Fruit fly (Drosophila melanogaster) whole organism, embryonic: ENCODE data around the gene CG10347.

Experiments used
- Adf1 ChIP-seq: fragments of 200-800 bp; sonication (Bioruptor generic); IDR thresholded peaks from 2 replicates; pipeline ENCODE4 v1.3.6; 2022; ENCODE audit warnings: missing biosample characterization, missing genetic modification characterization
- BtbVII ChIP-seq: fragments of 200-800 bp; sonication (Bioruptor generic); optimal IDR thresholded peaks from 3 replicates; lab custom pipeline; 2017; ENCODE audit warnings: missing biosample characterization, mild to moderate bottlenecking, missing genetic modification characterization
- CG10979 ChIP-seq: fragments of 200-800 bp; sonication (Bioruptor generic); optimal IDR thresholded peaks from 2 replicates; lab custom pipeline; 2018; ENCODE audit warnings: missing biosample characterization, mild to moderate bottlenecking, missing genetic modification characterization, moderate library complexity
- CG11085 ChIP-seq: fragments of 200-800 bp; sonication (Bioruptor generic); IDR thresholded peaks from 2 replicates; pipeline ENCODE4 v1.3.6; 2022; ENCODE audit warnings: missing biosample characterization, missing genetic modification characterization
- CG12071 ChIP-seq: fragments of 200-800 bp; sonication (Bioruptor generic); optimal IDR thresholded peaks from 3 replicates; lab custom pipeline; 2018; ENCODE audit warnings: missing biosample characterization, mild to moderate bottlenecking, missing genetic modification characterization
- CG14050 ChIP-seq: fragments of 200-800 bp; sonication (Bioruptor generic); IDR thresholded peaks from 3 replicates; pipeline ENCODE4 v1.3.6; 2022; ENCODE audit warnings: missing biosample characterization, missing genetic modification characterization
- CG14441 ChIP-seq: fragments of 200-800 bp; sonication (Bioruptor generic); IDR thresholded peaks from 2 replicates; pipeline ENCODE4 v1.3.6; 2022; ENCODE audit warnings: missing biosample characterization, missing genetic modification characterization
- CG14965 ChIP-seq: fragments of 200-800 bp; sonication (Bioruptor generic); optimal IDR thresholded peaks from 2 replicates; lab custom pipeline; 2016; ENCODE audit warnings: missing biosample characterization, missing genetic modification characterization, borderline replicate concordance
- CG1603 ChIP-seq: fragments of 200-800 bp; sonication (Bioruptor generic); optimal IDR thresholded peaks from 2 replicates; lab custom pipeline; 2019; ENCODE audit warnings: missing biosample characterization, mild to moderate bottlenecking, missing genetic modification characterization, moderate library complexity
- CG16815 ChIP-seq: fragments of 200-800 bp; sonication (Bioruptor generic); optimal IDR thresholded peaks from 3 replicates; lab custom pipeline; 2017; ENCODE audit warnings: missing biosample characterization, mild to moderate bottlenecking, missing genetic modification characterization
- CG17802 ChIP-seq: fragments of 200-800 bp; sonication (Bioruptor generic); optimal IDR thresholded peaks from 2 replicates; lab custom pipeline; 2018; ENCODE audit warnings: missing biosample characterization, mild to moderate bottlenecking, missing genetic modification characterization, moderate library complexity
- CG18011 ChIP-seq: fragments of 200-800 bp; sonication (Bioruptor generic); optimal IDR thresholded peaks from 2 replicates; lab custom pipeline; 2017; ENCODE audit warnings: missing biosample characterization, missing genetic modification characterization, mild to moderate bottlenecking, moderate library complexity, missing genotype
- CG18262 ChIP-seq: fragments of 200-800 bp; optimal IDR thresholded peaks from 3 replicates; lab custom pipeline; 2019; ENCODE audit warnings: missing biosample characterization, mild to moderate bottlenecking, missing genetic modification characterization, moderate library complexity
- CG30020 ChIP-seq: fragments of 200-800 bp; optimal IDR thresholded peaks from 2 replicates; lab custom pipeline; 2019; ENCODE audit warnings: missing biosample characterization, mild to moderate bottlenecking, missing genetic modification characterization, moderate library complexity
- CG32772 ChIP-seq: fragments of 200-800 bp; sonication (Bioruptor generic); IDR thresholded peaks from 2 replicates; pipeline ENCODE4 v1.3.6; 2022; ENCODE audit warnings: missing biosample characterization, missing genetic modification characterization
- CG3281 ChIP-seq: fragments of 200-800 bp; sonication (Bioruptor generic); optimal IDR thresholded peaks from 3 replicates; lab custom pipeline; 2017; ENCODE audit warnings: missing biosample characterization, mild to moderate bottlenecking, missing genetic modification characterization
- CG34376 ChIP-seq: fragments of 200-800 bp; sonication (Bioruptor generic); optimal IDR thresholded peaks from 2 replicates; lab custom pipeline; 2018; ENCODE audit warnings: missing biosample characterization, mild to moderate bottlenecking, missing genetic modification characterization
- CG3726 ChIP-seq: fragments of 200-800 bp; sonication (Bioruptor generic); IDR thresholded peaks from 3 replicates; pipeline ENCODE4, ENCODE4 v1.3.6; 2022; ENCODE audit warnings: missing biosample characterization, missing genetic modification characterization
- CG4404 ChIP-seq: fragments of 200-800 bp; sonication (Bioruptor generic); IDR thresholded peaks from 2 replicates; pipeline ENCODE4 v1.3.6; 2022; ENCODE audit warnings: missing biosample characterization, missing genetic modification characterization
- CG4854 ChIP-seq: fragments of 200-800 bp; sonication (Bioruptor generic); optimal IDR thresholded peaks from 2 replicates; lab custom pipeline; 2016; ENCODE audit warnings: missing biosample characterization, missing genetic modification characterization, inconsistent platforms
- CG6254 ChIP-seq: fragments of 200-800 bp; sonication (Bioruptor generic); optimal IDR thresholded peaks from 3 replicates; lab custom pipeline; 2017; ENCODE audit warnings: mild to moderate bottlenecking, missing biosample characterization, missing genetic modification reagents, missing genetic modification characterization
- CG6683 ChIP-seq: fragments of 200-800 bp; sonication (Bioruptor generic); optimal IDR thresholded peaks from 2 replicates; lab custom pipeline; 2017; ENCODE audit warnings: missing biosample characterization, mild to moderate bottlenecking, missing genetic modification characterization, missing genetic modification reagents
- CG6813 ChIP-seq: fragments of 200-800 bp; sonication (Bioruptor generic); optimal IDR thresholded peaks from 2 replicates; lab custom pipeline; 2017; ENCODE audit warnings: missing biosample characterization, missing genetic modification characterization, mild to moderate bottlenecking, moderate library complexity, missing genetic modification reagents
- CG7987 ChIP-seq: fragments of 200-800 bp; sonication (Bioruptor generic); optimal IDR thresholded peaks from 2 replicates; lab custom pipeline; 2018; ENCODE audit warnings: missing biosample characterization, mild to moderate bottlenecking, missing genetic modification characterization, moderate library complexity
- CG8924 ChIP-seq: fragments of 200-800 bp; optimal IDR thresholded peaks from 3 replicates; lab custom pipeline; 2019; ENCODE audit warnings: missing biosample characterization, mild to moderate bottlenecking, missing genetic modification characterization, moderate library complexity
- CG9609 ChIP-seq: fragments of 200-800 bp; sonication (Bioruptor generic); optimal IDR thresholded peaks from 3 replicates; lab custom pipeline; 2016; ENCODE audit warnings: missing biosample characterization, missing genetic modification characterization
- CTCF ChIP-seq: fragments of 200-800 bp; sonication (Bioruptor generic); optimal IDR thresholded peaks from 2 replicates; lab custom pipeline; 2017; ENCODE audit warnings: missing biosample characterization, mild to moderate bottlenecking, missing genetic modification characterization, moderate library complexity
- CrebB ChIP-seq: fragments of 200-800 bp; sonication (Bioruptor generic); optimal IDR thresholded peaks from 3 replicates; lab custom pipeline; 2018; ENCODE audit warnings: missing biosample characterization, mild to moderate bottlenecking, missing genetic modification characterization
- D19B ChIP-seq: fragments of 200-800 bp; sonication (Bioruptor generic); optimal IDR thresholded peaks from 2 replicates; lab custom pipeline; 2017; ENCODE audit warnings: missing biosample characterization, mild to moderate bottlenecking, missing genetic modification characterization
- Gsc ChIP-seq: fragments of 200-800 bp; sonication (Bioruptor generic); IDR thresholded peaks from 2 replicates; pipeline ENCODE4 v1.3.6; 2022; ENCODE audit warnings: missing biosample characterization, missing genetic modification characterization
- Hr51 ChIP-seq, 2 experiments: fragments of 200-800 bp; sonication (Bioruptor generic); optimal IDR thresholded peaks; 2 replicates in 1 of 2; 3 replicates in 1 of 2; lab custom pipeline; 2016 to 2018; ENCODE audit warnings: missing biosample characterization in 2 of 2, missing genetic modification characterization in 2 of 2, mild to moderate bottlenecking in 1 of 2, moderate library complexity in 1 of 2
- Lhr ChIP-seq: fragments of 200-800 bp; sonication (Bioruptor generic); optimal IDR thresholded peaks from 3 replicates; lab custom pipeline; 2017; ENCODE audit warnings: mild to moderate bottlenecking, missing biosample characterization, missing genetic modification reagents, missing genetic modification characterization
- MESR4 ChIP-seq: fragments of 200-800 bp; sonication (Bioruptor generic); optimal IDR thresholded peaks from 2 replicates; lab custom pipeline; 2018; ENCODE audit warnings: missing biosample characterization, mild to moderate bottlenecking, missing genetic modification characterization, moderate library complexity
- Poxn ChIP-seq: fragments of 200-800 bp; sonication (Bioruptor generic); IDR thresholded peaks from 2 replicates; pipeline ENCODE4 v1.3.6; 2022; ENCODE audit warnings: missing biosample characterization, missing genetic modification characterization
- Sry-δ ChIP-seq: fragments of 200-800 bp; sonication (Bioruptor generic); optimal IDR thresholded peaks from 2 replicates; lab custom pipeline; 2016; ENCODE audit warnings: missing biosample characterization, missing genetic modification characterization
- Ssrp ChIP-seq: fragments of 200-800 bp; sonication (Bioruptor generic); optimal IDR thresholded peaks from 2 replicates; lab custom pipeline; 2018; ENCODE audit warnings: missing biosample characterization, mild to moderate bottlenecking, missing genetic modification characterization, moderate library complexity
- Vsx1 ChIP-seq: fragments of 200-800 bp; sonication (Bioruptor generic); optimal IDR thresholded peaks from 2 replicates; lab custom pipeline; 2017; ENCODE audit warnings: missing biosample characterization, mild to moderate bottlenecking, missing genetic modification characterization, missing genetic modification reagents
- YL-1 ChIP-seq: fragments of 200-800 bp; sonication (Bioruptor generic); optimal IDR thresholded peaks from 3 replicates; lab custom pipeline; 2017; ENCODE audit warnings: missing biosample characterization, mild to moderate bottlenecking, missing genetic modification characterization
- ash1 ChIP-seq: fragments of 200-800 bp; sonication (Bioruptor generic); optimal IDR thresholded peaks from 2 replicates; lab custom pipeline; 2018; ENCODE audit warnings: missing biosample characterization, mild to moderate bottlenecking, missing genetic modification characterization
- ato ChIP-seq: fragments of 200-800 bp; sonication (Bioruptor generic); IDR thresholded peaks from 2 replicates; pipeline ENCODE4 v1.3.6; 2022; ENCODE audit warnings: missing biosample characterization, missing genetic modification characterization; ENCODE audit not compliant: partially characterized antibody
- chif ChIP-seq, 2 experiments: fragments of 200-800 bp; sonication (Bioruptor generic); optimal IDR thresholded peaks; 3 replicates each; lab custom pipeline; 2016; ENCODE audit warnings: missing biosample characterization in 2 of 2, missing genetic modification characterization in 2 of 2
- dmrt99B ChIP-seq: fragments of 200-800 bp; sonication (Bioruptor generic); optimal IDR thresholded peaks from 2 replicates; lab custom pipeline; 2018; ENCODE audit warnings: missing biosample characterization, mild to moderate bottlenecking, missing genetic modification characterization, moderate library complexity
- gcm ChIP-seq: fragments of 200-800 bp; sonication (Bioruptor generic); optimal IDR thresholded peaks from 2 replicates; lab custom pipeline; 2019; ENCODE audit warnings: missing biosample characterization, mild to moderate bottlenecking, missing genetic modification characterization, moderate library complexity
- hb ChIP-seq: fragments of 200-800 bp; sonication (Bioruptor generic); IDR thresholded peaks from 3 replicates; pipeline ENCODE4 v1.3.6; 2022; ENCODE audit warnings: missing biosample characterization, missing genetic modification characterization; ENCODE audit not compliant: partially characterized antibody
- nmo ChIP-seq: fragments of 200-800 bp; sonication (Bioruptor generic); optimal IDR thresholded peaks from 2 replicates; lab custom pipeline; 2018; ENCODE audit warnings: missing biosample characterization, mild to moderate bottlenecking, missing genetic modification characterization, moderate library complexity
- pzg ChIP-seq: fragments of 200-800 bp; sonication (Bioruptor generic); optimal IDR thresholded peaks from 3 replicates; lab custom pipeline; 2018; ENCODE audit warnings: missing biosample characterization, mild to moderate bottlenecking, missing genetic modification characterization, moderate library complexity
- sim ChIP-seq: fragments of 200-800 bp; sonication (Bioruptor generic); IDR thresholded peaks from 2 replicates; pipeline ENCODE4 v1.3.6; 2022; ENCODE audit warnings: missing biosample characterization, missing genetic modification characterization
- slou ChIP-seq: fragments of 200-800 bp; sonication (Bioruptor generic); optimal IDR thresholded peaks from 3 replicates; lab custom pipeline; 2016; ENCODE audit warnings: missing biosample characterization, missing genetic modification characterization
- so ChIP-seq: fragments of 200-800 bp; sonication (Bioruptor generic); IDR thresholded peaks from 3 replicates; pipeline ENCODE4 v1.3.6; 2022; ENCODE audit warnings: missing biosample characterization, missing genetic modification characterization
- sr ChIP-seq: fragments of 200-800 bp; sonication (Bioruptor generic); IDR thresholded peaks from 3 replicates; pipeline ENCODE4 v1.3.6; 2022; ENCODE audit warnings: missing biosample characterization, missing genetic modification characterization
- tio ChIP-seq: fragments of 200-800 bp; sonication (Bioruptor generic); optimal IDR thresholded peaks from 2 replicates; lab custom pipeline; 2017; ENCODE audit warnings: missing biosample characterization, missing genetic modification characterization, inconsistent platforms

Gene CG10347

DNA sequence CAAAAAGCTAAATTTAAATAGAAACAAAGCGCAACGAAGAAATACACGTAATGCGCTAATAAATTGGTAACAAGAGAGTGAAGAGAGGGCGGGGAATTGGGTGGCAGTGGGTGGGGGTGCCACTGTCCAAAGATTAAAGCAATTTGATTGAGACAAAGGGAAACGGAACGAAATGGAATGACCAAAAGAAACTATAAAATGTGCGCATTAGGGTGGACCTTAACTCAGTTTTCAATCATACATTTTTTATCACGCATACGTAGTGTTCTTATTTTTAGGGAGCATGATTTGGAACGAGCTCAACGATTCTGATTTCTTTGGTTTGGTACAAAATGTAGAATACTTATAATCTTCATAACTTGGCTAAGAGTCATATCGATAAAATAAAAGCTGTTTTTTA lies 32.8 kb downstream of the CG10347 start (continued):
- TF ChIP-seq tio (GFP tag; lab: Kevin White, UChicago) (no peak), CrebB (tag; lab: Kevin White, UChicago) (no peak), CG6254 (GFP tag; lab: Kevin White, UChicago) (no peak), D19B (GFP tag; lab: Kevin White, UChicago) (no peak), CG6683 (GFP tag; lab: Kevin White, UChicago) (no peak), CTCF (GFP tag; lab: Kevin White, UChicago) (no peak), YL-1 (GFP tag; lab: Kevin White, UChicago) (no peak), CG8924 (no peak), CG34376 (GFP tag; lab: Kevin White, UChicago) (no peak), pzg (GFP tag; lab: Kevin White, UChicago) (no peak), CG4404 (GFP tag; lab: Robert Waterston, UW) (no peak), nmo (GFP tag; lab: Kevin White, UChicago) (no peak), CG3281 (GFP tag; lab: Kevin White, UChicago) (peak; percentile 24), sr (no peak), Adf1 (GFP tag; lab: Robert Waterston, UW) (no peak), hb (GFP tag; lab: Robert Waterston, UW) (no peak), CG14965 (GFP tag; lab: Kevin White, UChicago) (no peak), CG9609 (GFP tag; lab: Kevin White, UChicago) (no peak), CG30020 (tag; lab: Kevin White, UChicago) (no peak), CG18262 (peak; percentile 10), dmrt99B (tag; lab: Kevin White, UChicago) (peak; percentile 21), CG6813 (GFP tag; lab: Kevin White, UChicago) (no peak), Ssrp (tag; lab: Kevin White, UChicago) (no peak), CG32772 (GFP tag; lab: Robert Waterston, UW) (no peak), chif (GFP tag; optimal IDR thresholded peaks at IDR 0.05; lab: Kevin White, UChicago) (no peak), so (0 out of 3 replicates have a peak, but pooled peaks have one; percentile 7), BtbVII (GFP tag; lab: Kevin White, UChicago) (no peak), Hr51 (GFP tag; optimal IDR thresholded peaks at IDR 0.05; lab: Kevin White, UChicago) (peak in 1 of 2 experiments; percentile 12), sim (no peak), Sry-δ (GFP tag; lab: Kevin White, UChicago) (no peak), MESR4 (GFP tag; lab: Kevin White, UChicago) (no peak), CG7987 (GFP tag; lab: Kevin White, UChicago) (no peak), CG11085 (GFP tag; lab: Robert Waterston, UW) (no peak), CG1603 (tag; lab: Kevin White, UChicago) (no peak), Poxn (GFP tag; lab: Robert Waterston, UW) (no peak), CG14441 (GFP tag; lab: Robert Waterston, UW) (no peak), Lhr (GFP tag; lab: Kevin White, UChicago) (no peak), CG18011 (GFP tag; lab: Kevin White, UChicago) (no peak), ato (GFP tag; lab: Robert Waterston, UW) (no peak), CG10979 (no peak), CG16815 (GFP tag; lab: Kevin White, UChicago) (no peak), CG12071 (GFP tag; lab: Kevin White, UChicago) (no peak), Vsx1 (GFP tag; lab: Kevin White, UChicago) (no peak), Gsc (no peak), CG3726 (GFP tag; lab: Robert Waterston, UW) (no peak), CG14050 (GFP tag; lab: Robert Waterston, UW) (no peak), ash1 (no peak), CG17802 (no peak), gcm (GFP tag; lab: Kevin White, UChicago) (no peak), slou (no peak), CG4854 (GFP tag; lab: Kevin White, UChicago) (no peak)
